Worm (Caenorhabditis elegans) whole organism, early embryonic: ENCODE data around the gene Y116A8C.33.
A peak's percentile ranks its signal among the peaks of the same experiment; 100 is the strongest.
"Not testable (repeated sequence)": the region's sequence is repeated elsewhere in the genome, so short reads cannot be mapped to it uniquely, and the experiment has no call there.

Source experiments
- B0310.2 ChIP-seq: sonication (generic microtip); optimal IDR thresholded peaks from 2 replicates; lab custom pipeline; 2016; ENCODE audit warnings: mild to moderate bottlenecking, missing genetic modification characterization, missing compliant biosample characterization
- F13C5.2 ChIP-seq: sonication (generic microtip); optimal IDR thresholded peaks from 2 replicates; lab custom pipeline; 2017; ENCODE audit warnings: mild to moderate bottlenecking, missing genetic modification characterization, inconsistent platforms, missing compliant biosample characterization
- aly-1 ChIP-seq: sonication (generic microtip); optimal IDR thresholded peaks from 2 replicates; lab custom pipeline; 2016; ENCODE audit warnings: missing genetic modification characterization, missing compliant biosample characterization
- ama-1 ChIP-seq: fragments of 150-350 bp; optimal IDR thresholded peaks from 2 replicates; lab custom pipeline; 2014
- ceh-13 ChIP-seq: fragments of 200-800 bp; sonication (Bioruptor generic); optimal IDR thresholded peaks from 2 replicates; lab custom pipeline; 2018; ENCODE audit warnings: mild to moderate bottlenecking, missing genetic modification characterization, missing compliant biosample characterization
- ceh-36 ChIP-seq: sonication (generic microtip); optimal IDR thresholded peaks from 2 replicates; lab custom pipeline; 2016; ENCODE audit warnings: missing genetic modification characterization, inconsistent platforms, missing compliant biosample characterization
- ets-7 ChIP-seq: sonication (generic microtip); optimal IDR thresholded peaks from 2 replicates; lab custom pipeline; 2016; ENCODE audit warnings: missing genotype, missing genetic modification characterization, missing compliant biosample characterization
- flt-1 ChIP-seq: fragments of 200-800 bp; sonication (Bioruptor generic); IDR thresholded peaks from 2 replicates; pipeline ENCODE4 v1.3.6; 2022; ENCODE audit warnings: missing genetic modification characterization, missing compliant biosample characterization
- hmbx-1 ChIP-seq: sonication (generic microtip); optimal IDR thresholded peaks from 2 replicates; lab custom pipeline; 2016; ENCODE audit warnings: mild to moderate bottlenecking, missing genetic modification characterization, missing compliant biosample characterization
- hmg-4 ChIP-seq: fragments of 200-800 bp; sonication (Bioruptor generic); optimal IDR thresholded peaks from 2 replicates; lab custom pipeline; 2018; ENCODE audit warnings: mild to moderate bottlenecking, missing genetic modification characterization, missing compliant biosample characterization
- hnd-1 ChIP-seq: sonication (generic microtip); optimal IDR thresholded peaks from 2 replicates; lab custom pipeline; 2016; ENCODE audit warnings: missing genetic modification characterization, missing compliant biosample characterization
- pes-1 ChIP-seq: fragments of 200-800 bp; sonication (Bioruptor generic); IDR thresholded peaks from 2 replicates; pipeline ENCODE4 v1.3.6; 2022; ENCODE audit warnings: missing genetic modification reagents, missing genetic modification characterization, missing compliant biosample characterization
- scrt-1 ChIP-seq: fragments of 200-800 bp; sonication (Bioruptor generic); IDR thresholded peaks from 2 replicates; pipeline ENCODE4 v1.3.6; 2022; ENCODE audit warnings: missing genetic modification characterization, missing compliant biosample characterization
- sea-1 ChIP-seq: fragments of 200-800 bp; sonication (Bioruptor generic); conservative IDR thresholded peaks from 2 replicates; pipeline ENCODE4 v1.3.6; 2022; ENCODE audit warnings: missing genetic modification characterization, missing compliant biosample characterization
- tbx-11 ChIP-seq: fragments of 200-800 bp; sonication (Bioruptor generic); IDR thresholded peaks from 2 replicates; pipeline ENCODE4 v1.3.6; 2022; ENCODE audit warnings: missing genetic modification characterization, missing compliant biosample characterization
- tbx-37 ChIP-seq: fragments of 200-800 bp; sonication (Bioruptor generic); conservative IDR thresholded peaks from 2 replicates; pipeline ENCODE4 v1.3.6; 2022; ENCODE audit warnings: missing genetic modification reagents, missing genetic modification characterization, missing compliant biosample characterization
- tra-4 ChIP-seq: sonication (generic microtip); optimal IDR thresholded peaks from 2 replicates; lab custom pipeline; 2017; ENCODE audit warnings: missing genetic modification characterization, missing compliant biosample characterization

Y116A8C.33 gene

ce11 chrIV:17150871-17151270 is 39.0 kb downstream of the Y116A8C.33 start, which contains the start of gene Y116A8C.40:
Y116A8C.40 (minus strand) TSS chrIV:17150971.
- TF ChIP-seq tbx-37 (GFP tag; lab: Robert Waterston, UW): no peak
- no peak for TF ChIP-seq hmbx-1 (tag; lab: Kevin White, UChicago)
- no peak for TF ChIP-seq ceh-36
- TF ChIP-seq aly-1 (tag; lab: Kevin White, UChicago): no peak
- no peak for TF ChIP-seq F13C5.2
- no peak for TF ChIP-seq hnd-1
- no peak for TF ChIP-seq pes-1

- no peak for TF ChIP-seq ceh-13 (GFP tag; lab: Kevin White, UChicago)
- TF ChIP-seq hmbx-1 (tag; lab: Kevin White, UChicago): no peak
- TF ChIP-seq F13C5.2: no peak
- TF ChIP-seq tbx-37 (GFP tag; lab: Robert Waterston, UW): no peak
- no peak for TF ChIP-seq ama-1
- TF ChIP-seq tbx-11 (GFP tag; lab: Robert Waterston, UW): no peak
- no peak for TF ChIP-seq aly-1 (tag; lab: Kevin White, UChicago)
- no peak for TF ChIP-seq tra-4 (tag; lab: Kevin White, UChicago)
- TF ChIP-seq scrt-1 (GFP tag; lab: Robert Waterston, UW): no peak
- TF ChIP-seq B0310.2 (tag; lab: Kevin White, UChicago): no peak
- no peak for TF ChIP-seq hnd-1
- TF ChIP-seq flt-1 (GFP tag; lab: Robert Waterston, UW): no peak
- no peak for TF ChIP-seq hmg-4
- TF ChIP-seq pes-1: no peak
- TF ChIP-seq ceh-36: no peak
- no peak for TF ChIP-seq ets-7 (tag; lab: Kevin White, UChicago)
- TF ChIP-seq sea-1 (GFP tag; lab: Robert Waterston, UW): no peak
Observed at ce11 chrIV:17153002-17153401, 41.1 kb downstream of the Y116A8C.33 start.

ce11 chrIV:17155625-17156024 is 43.7 kb downstream of the Y116A8C.33 start:
- peak; percentile 44; the same call in 1 of the 2 replicates for TF ChIP-seq pes-1

DNA sequence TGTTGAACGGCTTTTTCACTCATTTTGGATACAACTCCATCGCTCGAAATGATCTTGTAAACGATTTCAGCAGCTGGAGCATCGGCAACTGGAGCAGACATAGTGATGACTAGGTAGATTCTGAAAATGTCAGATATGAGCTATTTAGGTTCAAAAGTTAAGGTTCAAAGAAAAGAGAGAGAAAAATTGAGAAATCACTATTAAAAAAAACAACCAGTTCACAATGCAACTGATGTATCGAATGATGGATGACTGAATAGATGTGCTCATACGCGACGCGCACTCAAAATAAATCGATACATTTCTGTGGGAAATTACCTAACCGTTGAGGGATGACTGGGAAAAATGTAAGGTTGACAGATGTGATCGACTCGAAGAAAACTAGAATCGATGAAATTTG is 50.6 kb downstream of the Y116A8C.33 start, which contains the start of gene skr-13:
Gene skr-13, minus strand, starts transcription at position 101 of the 400 bp plus-strand sequence.
- TF ChIP-seq aly-1 (tag; lab: Kevin White, UChicago) (no peak), hmbx-1 (tag; lab: Kevin White, UChicago) (no peak), tbx-11 (GFP tag; lab: Robert Waterston, UW) (no peak), ceh-36 (no peak), ama-1 (no peak)

ce11 chrIV:17163273-17163672 is 51.4 kb downstream of the Y116A8C.33 start, which contains the start of gene skr-9:
skr-9 (plus strand) TSS chrIV:17163573.
- TF ChIP-seq hnd-1; sea-1 (GFP tag; lab: Robert Waterston, UW); tbx-11 (GFP tag; lab: Robert Waterston, UW): not testable (repeated sequence)
